Worm (Caenorhabditis elegans): ENCODE results near the gene pqn-92.

DNA sequence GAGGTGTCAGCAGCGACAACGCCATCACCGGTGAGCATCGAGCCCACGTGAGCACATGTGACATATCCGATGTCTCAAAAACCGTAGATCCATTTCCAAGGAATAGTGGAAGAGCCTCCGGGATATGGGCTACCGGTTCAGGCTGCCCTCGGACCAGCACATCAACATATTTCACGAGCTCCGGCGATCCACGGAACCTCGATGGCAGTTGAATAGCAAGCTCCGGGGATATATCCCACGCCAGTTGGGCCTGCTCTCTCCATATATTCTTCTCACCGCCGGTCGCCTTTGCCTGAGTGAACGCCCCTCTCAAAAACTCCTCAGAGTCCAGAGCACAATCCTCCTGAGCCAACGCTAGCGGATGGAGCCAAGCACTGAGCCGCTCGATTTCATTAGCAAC lies 47.8 kb upstream of the pqn-92 start:
- no peak for TF ChIP-seq tab-1 (GFP tag; IDR thresholded peaks at IDR 0.05)
- TF ChIP-seq flt-1 (GFP tag; IDR thresholded peaks at IDR 0.05): no peak
- no peak for TF ChIP-seq cog-1 (tag; optimal IDR thresholded peaks at IDR 0.05)
- no peak for TF ChIP-seq klf-2 (GFP tag; conservative IDR thresholded peaks at IDR 0.05)
- TF ChIP-seq ztf-29 (GFP tag; IDR thresholded peaks at IDR 0.05): no peak

All from whole organism, midembryonic.